Worm (Caenorhabditis elegans) whole organism, late embryonic: ENCODE results near the gene cyp-33B1.

Experiments
- C08G9.2 ChIP-seq: sonication (generic microtip); optimal IDR thresholded peaks from 2 replicates; lab custom pipeline; 2016; ENCODE audit warnings: mild to moderate bottlenecking, missing genetic modification characterization, moderate library complexity, missing compliant biosample characterization
- F13H6.1 ChIP-seq: sonication (generic microtip); optimal IDR thresholded peaks from 2 replicates; lab custom pipeline; 2016; ENCODE audit warnings: missing genetic modification characterization, missing compliant biosample characterization
- K02D7.2 ChIP-seq: sonication (generic microtip); optimal IDR thresholded peaks from 2 replicates; lab custom pipeline; 2017; ENCODE audit warnings: mild to moderate bottlenecking, missing genetic modification characterization, missing compliant biosample characterization
- T23F11.4 ChIP-seq: fragments of 200-800 bp; sonication (Bioruptor generic); optimal IDR thresholded peaks from 2 replicates; lab custom pipeline; 2018; ENCODE audit warnings: mild to moderate bottlenecking, missing genetic modification characterization, missing compliant biosample characterization
- ama-1 ChIP-seq: fragments of 150-350 bp; optimal IDR thresholded peaks from 2 replicates; lab custom pipeline; 2014
- ceh-2 ChIP-seq: sonication (generic microtip); optimal IDR thresholded peaks from 2 replicates; lab custom pipeline; 2016; ENCODE audit warnings: missing genotype, missing genetic modification characterization, missing compliant biosample characterization
- ceh-22 ChIP-seq: sonication (generic microtip); optimal IDR thresholded peaks from 2 replicates; lab custom pipeline; 2017; ENCODE audit warnings: missing biosample characterization, missing genetic modification characterization
- ceh-24 ChIP-seq: sonication (generic microtip); optimal IDR thresholded peaks from 2 replicates; lab custom pipeline; 2016; ENCODE audit warnings: mild to moderate bottlenecking, missing genetic modification characterization, missing compliant biosample characterization
- ceh-30 ChIP-seq: fragments of 150-350 bp; optimal IDR thresholded peaks from 2 replicates; lab custom pipeline; 2014; ENCODE audit warnings: missing biosample characterization, missing genetic modification characterization
- ceh-31 ChIP-seq: sonication (generic microtip); optimal IDR thresholded peaks from 2 replicates; lab custom pipeline; 2016; ENCODE audit warnings: missing genetic modification characterization, missing compliant biosample characterization
- ceh-34 ChIP-seq: sonication (generic microtip); optimal IDR thresholded peaks from 2 replicates; lab custom pipeline; 2016; ENCODE audit warnings: mild to moderate bottlenecking, missing genetic modification characterization, missing compliant biosample characterization
- ceh-45 ChIP-seq: fragments of 200-800 bp; sonication (Bioruptor generic); IDR thresholded peaks from 2 replicates; pipeline ENCODE4 v1.3.6; 2022; ENCODE audit warnings: missing genetic modification reagents, missing genetic modification characterization, missing compliant biosample characterization
- ceh-48 ChIP-seq: sonication (generic microtip); optimal IDR thresholded peaks from 2 replicates; lab custom pipeline; 2016; ENCODE audit warnings: missing genetic modification characterization, inconsistent platforms, missing compliant biosample characterization
- ceh-6 ChIP-seq: fragments of 200-800 bp; sonication (Bioruptor generic); optimal IDR thresholded peaks from 2 replicates; lab custom pipeline; 2018; ENCODE audit warnings: mild to moderate bottlenecking, missing genetic modification characterization, missing compliant biosample characterization
- ceh-9 ChIP-seq: sonication (generic microtip); optimal IDR thresholded peaks from 2 replicates; lab custom pipeline; 2016; ENCODE audit warnings: mild to moderate bottlenecking, missing genetic modification characterization, inconsistent platforms, missing compliant biosample characterization
- che-1 ChIP-seq: sonication (generic microtip); optimal IDR thresholded peaks from 2 replicates; lab custom pipeline; 2016; ENCODE audit warnings: mild to moderate bottlenecking, missing genetic modification characterization, missing compliant biosample characterization
- dmd-4 ChIP-seq: sonication (generic microtip); optimal IDR thresholded peaks from 2 replicates; lab custom pipeline; 2016; ENCODE audit warnings: borderline replicate concordance, missing genetic modification characterization, missing compliant biosample characterization
- dve-1 ChIP-seq: sonication (generic microtip); optimal IDR thresholded peaks from 2 replicates; lab custom pipeline; 2017; ENCODE audit warnings: antibody characterized with exemption, mild to moderate bottlenecking, missing genetic modification characterization, missing compliant biosample characterization
- elt-2 ChIP-seq: sonication (generic microtip); optimal IDR thresholded peaks from 2 replicates; lab custom pipeline; 2016; ENCODE audit warnings: missing genetic modification reagents, missing genetic modification characterization, missing compliant biosample characterization
- elt-4 ChIP-seq: sonication (generic microtip); optimal IDR thresholded peaks from 2 replicates; lab custom pipeline; 2016; ENCODE audit warnings: missing genetic modification characterization, missing compliant biosample characterization
- ets-4 ChIP-seq: sonication (generic microtip); optimal IDR thresholded peaks from 2 replicates; lab custom pipeline; 2016; ENCODE audit warnings: missing genetic modification characterization, missing compliant biosample characterization
- gmeb-2 ChIP-seq: sonication (generic microtip); optimal IDR thresholded peaks from 2 replicates; lab custom pipeline; 2016; ENCODE audit warnings: missing genetic modification characterization, inconsistent platforms, missing compliant biosample characterization
- hlh-13 ChIP-seq: fragments of 200-800 bp; sonication (Bioruptor generic); optimal IDR thresholded peaks from 2 replicates; lab custom pipeline; 2018; ENCODE audit warnings: mild to moderate bottlenecking, missing genetic modification characterization, missing compliant biosample characterization
- hlh-15 ChIP-seq: sonication (generic microtip); optimal IDR thresholded peaks from 2 replicates; lab custom pipeline; 2016; ENCODE audit warnings: missing genetic modification characterization, missing compliant biosample characterization
- hlh-8 ChIP-seq: sonication (generic microtip); optimal IDR thresholded peaks from 2 replicates; lab custom pipeline; 2016; ENCODE audit warnings: missing genotype, missing genetic modification characterization, missing compliant biosample characterization
- lin-11 ChIP-seq: fragments of 200-800 bp; sonication (Bioruptor generic); optimal IDR thresholded peaks from 2 replicates; lab custom pipeline; 2018; ENCODE audit warnings: mild to moderate bottlenecking, missing genetic modification characterization, missing compliant biosample characterization
- pag-3 ChIP-seq: sonication (generic microtip); optimal IDR thresholded peaks from 2 replicates; lab custom pipeline; 2016; ENCODE audit warnings: missing compliant biosample characterization, missing genetic modification characterization, borderline replicate concordance
- pax-1 ChIP-seq: fragments of 150-350 bp; optimal IDR thresholded peaks from 2 replicates; lab custom pipeline; 2014; ENCODE audit warnings: missing biosample characterization, missing genetic modification characterization
- pha-4 ChIP-seq: fragments of 150-350 bp; optimal IDR thresholded peaks from 2 replicates; lab custom pipeline; 2018; ENCODE audit warnings: missing biosample characterization, missing genetic modification reagents, missing genetic modification characterization
- pqm-1 ChIP-seq: sonication (generic microtip); optimal IDR thresholded peaks from 2 replicates; lab custom pipeline; 2016; ENCODE audit warnings: missing genetic modification characterization, missing compliant biosample characterization
- sox-2 ChIP-seq: fragments of 200-800 bp; sonication (Bioruptor generic); IDR thresholded peaks from 2 replicates; pipeline ENCODE4 v1.3.6; 2022; ENCODE audit warnings: missing genetic modification reagents, missing genetic modification characterization, missing compliant biosample characterization
- sox-4 ChIP-seq: sonication (generic microtip); optimal IDR thresholded peaks from 2 replicates; lab custom pipeline; 2017; ENCODE audit warnings: mild to moderate bottlenecking, missing genetic modification characterization, inconsistent platforms, missing compliant biosample characterization
- syd-9 ChIP-seq: sonication (generic microtip); optimal IDR thresholded peaks from 2 replicates; lab custom pipeline; 2016; ENCODE audit warnings: mild to moderate bottlenecking, missing genetic modification characterization, moderate library complexity, missing compliant biosample characterization
- tbx-2 ChIP-seq: sonication (generic microtip); optimal IDR thresholded peaks from 2 replicates; lab custom pipeline; 2016; ENCODE audit warnings: missing genetic modification characterization, missing compliant biosample characterization
- unc-3 ChIP-seq, 2 experiments: fragments of 200-800 bp in 1 of 2; sonication (Bioruptor generic) in 1 of 2; sonication (generic microtip) in 1 of 2; conservative IDR thresholded peaks in 1 of 2; optimal IDR thresholded peaks in 1 of 2; 2 replicates each; pipeline versions ENCODE4 v1.3.6 to Lab custom; 2016 to 2022; ENCODE audit warnings: missing compliant biosample characterization in 2 of 2, missing genetic modification characterization in 2 of 2, missing genetic modification reagents in 1 of 2
- unc-42 ChIP-seq: sonication (generic microtip); optimal IDR thresholded peaks from 2 replicates; lab custom pipeline; 2016; ENCODE audit warnings: missing genotype, missing genetic modification characterization, missing compliant biosample characterization
- zip-5 ChIP-seq: sonication (generic microtip); optimal IDR thresholded peaks from 2 replicates; lab custom pipeline; 2016; ENCODE audit warnings: missing genetic modification characterization, missing compliant biosample characterization

cyp-33B1 gene

ce11 chrV:9063134-9063533, 22.0 kb downstream of the cyp-33B1 start:
- no peak for TF ChIP-seq ceh-22 (tag; lab: Kevin White, UChicago)
- TF ChIP-seq ama-1, result no peak
- TF ChIP-seq hlh-13, result no peak
- no peak for TF ChIP-seq lin-11 (tag; lab: Kevin White, UChicago)
- TF ChIP-seq, all 69 proteins: peak for 0

ce11 chrV:9065001-9065400, 23.9 kb downstream of the cyp-33B1 start:
- TF ChIP-seq ceh-34 (tag; lab: Kevin White, UChicago) (no peak), pqm-1 (no peak), ceh-9 (tag; lab: Kevin White, UChicago) (no peak), che-1 (tag; lab: Kevin White, UChicago) (no peak), ceh-45 (GFP tag; lab: Robert Waterston, UW) (no peak), sox-2 (GFP tag; lab: Robert Waterston, UW) (no peak), lin-11 (tag; lab: Kevin White, UChicago) (no peak), pha-4 (no peak), sox-4 (tag; lab: Kevin White, UChicago) (no peak), unc-3 (GFP tag; conservative IDR thresholded peaks at IDR 0.05; lab: Robert Waterston, UW) (no peak), unc-3 (tag; optimal IDR thresholded peaks at IDR 0.05; lab: Kevin White, UChicago) (no peak), C08G9.2 (tag; lab: Kevin White, UChicago) (no peak), pag-3 (no peak), ceh-31 (no peak), pax-1 (tag; lab: Kevin White, UChicago) (no peak), ceh-22 (tag; lab: Kevin White, UChicago) (no peak), elt-2 (tag; lab: Kevin White, UChicago) (no peak), unc-42 (tag; lab: Kevin White, UChicago) (no peak), hlh-15 (tag; lab: Kevin White, UChicago) (no peak), ceh-30 (tag; lab: Kevin White, UChicago) (no peak)

- TF ChIP-seq ceh-48 (tag; lab: Kevin White, UChicago), result no peak
- no peak for TF ChIP-seq zip-5 (tag; lab: Kevin White, UChicago)
- no peak for TF ChIP-seq dve-1 (tag; lab: Kevin White, UChicago)
- TF ChIP-seq ceh-2 (tag; lab: Kevin White, UChicago), result no peak
- no peak for TF ChIP-seq K02D7.2 (tag; lab: Kevin White, UChicago)
- no peak for TF ChIP-seq dmd-4
- TF ChIP-seq F13H6.1 (tag; lab: Kevin White, UChicago), result no peak
- TF ChIP-seq elt-2 (tag; lab: Kevin White, UChicago), result no peak
- TF ChIP-seq syd-9 (tag; lab: Kevin White, UChicago), result no peak
Measured at ce11 chrV:9065915-9066314, 24.8 kb downstream of the cyp-33B1 start.

DNA sequence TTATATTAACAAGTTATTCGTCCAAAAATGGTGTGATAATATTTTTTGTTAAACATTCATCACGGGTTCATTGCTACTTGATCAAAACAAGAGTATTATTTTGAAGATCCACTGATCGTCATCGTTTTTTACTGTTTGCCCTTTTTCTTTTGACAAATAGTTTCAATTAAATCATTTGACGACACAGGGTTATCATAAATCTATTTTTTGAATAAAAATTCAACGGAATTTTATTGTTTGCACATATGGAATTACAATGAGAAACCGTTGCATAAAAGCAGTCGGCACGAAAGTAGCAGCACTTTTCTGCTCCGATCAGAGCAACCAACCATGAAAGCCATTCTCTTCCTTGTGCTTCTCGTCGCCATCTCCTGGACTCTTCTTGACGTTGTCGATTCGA, 26.5 kb downstream of the cyp-33B1 start, which contains the start of gene fip-2:
fip-2 (plus strand) TSS at position 301 of the 400 bp plus-strand sequence.
- no peak for TF ChIP-seq pqm-1
- TF ChIP-seq ceh-22 (tag; lab: Kevin White, UChicago), result no peak
- no peak for TF ChIP-seq hlh-8

DNA sequence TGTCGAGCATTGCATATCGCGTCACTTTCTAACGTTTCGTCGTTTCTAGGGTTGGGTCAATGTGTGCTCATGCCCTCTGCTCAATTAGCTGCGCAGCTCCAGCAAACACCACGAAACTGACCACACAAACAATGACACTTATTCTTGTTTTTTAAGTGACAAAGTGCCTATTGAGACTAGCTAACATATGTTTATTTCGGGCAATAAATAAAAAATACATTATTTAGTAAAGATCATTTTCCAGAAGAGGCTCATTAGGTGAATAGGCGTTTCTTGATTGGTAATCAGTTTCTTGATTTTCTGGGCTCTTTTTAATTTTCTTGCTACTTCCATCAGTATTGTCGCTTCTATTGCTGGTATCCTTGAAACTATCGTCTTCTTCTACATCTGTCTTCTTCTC, 28.6 kb downstream of the cyp-33B1 start, which contains the start of gene T27E4.5:
T27E4.5 (minus strand) TSS at position 101 of the 400 bp plus-strand sequence.
- TF ChIP-seq elt-4 (tag; lab: Kevin White, UChicago) (no peak), ets-4 (tag; lab: Kevin White, UChicago) (no peak), ceh-6 (GFP tag; lab: Kevin White, UChicago) (no peak), ceh-24 (no peak), sox-4 (tag; lab: Kevin White, UChicago) (no peak), dmd-4 (no peak), T23F11.4 (no peak), gmeb-2 (tag; lab: Kevin White, UChicago) (no peak), tbx-2 (tag; lab: Kevin White, UChicago) (no peak)
- TF ChIP-seq, all 69 proteins: peak for 0
